Worm (Caenorhabditis elegans) whole organism, L1 larva: Measurements from ENCODE around the gene pho-6.

ENCODE experiments used
- lin-13 ChIP-seq: fragments of 150-350 bp; optimal IDR thresholded peaks from 2 replicates; lab custom pipeline; 2014; ENCODE audit warnings: missing biosample characterization, missing genetic modification reagents, missing genetic modification characterization
- mab-9 ChIP-seq: fragments of 200-800 bp; sonication (Bioruptor generic); IDR thresholded peaks from 2 replicates; pipeline ENCODE4 v1.3.6; 2022; ENCODE audit warnings: missing genetic modification reagents, missing genetic modification characterization, missing compliant biosample characterization
- mdl-1 ChIP-seq, 2 experiments: fragments of 150-350 bp; optimal IDR thresholded peaks; 2 replicates each; lab custom pipeline; 2014 to 2017; ENCODE audit warnings: missing biosample characterization in 2 of 2, missing genetic modification characterization in 2 of 2, inconsistent platforms in 1 of 2
- nhr-11 ChIP-seq: fragments of 150-350 bp; optimal IDR thresholded peaks from 2 replicates; lab custom pipeline; 2014; ENCODE audit warnings: missing biosample characterization, missing genetic modification characterization
- nhr-237 ChIP-seq: fragments of 150-350 bp; optimal IDR thresholded peaks from 2 replicates; lab custom pipeline; 2014; ENCODE audit warnings: missing biosample characterization, missing genetic modification characterization
- unc-62 ChIP-seq: fragments of 150-350 bp; optimal IDR thresholded peaks from 2 replicates; lab custom pipeline; 2014; ENCODE audit warnings: missing biosample characterization, missing genetic modification reagents, missing genetic modification characterization

ce11 chrV:8435292-8435691 lies 41.0 kb upstream of the pho-6 start:
- TF ChIP-seq lin-13 (GFP tag; lab: Kevin White, UChicago): no peak
- no peak for TF ChIP-seq unc-62
- no peak for TF ChIP-seq mdl-1 (tag; optimal IDR thresholded peaks at IDR 0.05; lab: Kevin White, UChicago)
- no peak for TF ChIP-seq mab-9 (GFP tag; lab: Robert Waterston, UW)
- no peak for TF ChIP-seq nhr-237 (tag; lab: Kevin White, UChicago)
- no peak for TF ChIP-seq nhr-11 (tag; lab: Kevin White, UChicago)
